Fruit fly (Drosophila melanogaster) ovary, adult (tissue): ENCODE results near the gene CG1789.

Experiments
- CG17801 ChIP-seq: fragments of 200-800 bp; optimal IDR thresholded peaks from 2 replicates; lab custom pipeline; 2019; ENCODE audit warnings: missing biosample characterization, mild to moderate bottlenecking, missing genetic modification characterization, moderate library complexity; ENCODE audit not compliant: partially characterized antibody

The CG1789 gene

dm6 chrX:8762260-8762659, 41.9 kb downstream of the CG1789 start:
- no peak for TF ChIP-seq CG17801 (GFP tag; lab: Kevin White, UChicago)

DNA sequence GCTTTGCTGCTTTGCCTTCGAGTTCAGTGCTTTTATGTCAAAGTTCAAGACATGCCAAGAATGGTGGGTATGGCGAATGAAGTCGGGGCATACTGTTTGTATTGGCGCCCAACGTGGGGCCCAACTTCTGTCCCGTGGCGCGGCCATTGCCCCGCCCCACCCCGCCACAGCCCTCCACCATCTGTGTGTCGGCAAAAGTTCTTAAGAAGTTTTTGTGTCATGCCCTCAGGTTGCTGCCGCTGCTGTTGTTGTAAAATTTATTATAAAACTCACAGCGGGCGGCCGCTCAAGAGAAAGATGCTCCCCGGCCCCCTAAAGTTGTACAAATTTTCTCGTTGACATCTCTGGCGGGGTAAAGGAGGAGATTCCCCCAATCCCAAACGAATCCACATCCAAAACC, 45.0 kb downstream of the CG1789 start:
- no peak for TF ChIP-seq CG17801 (GFP tag; lab: Kevin White, UChicago)

- TF ChIP-seq CG17801 (GFP tag; lab: Kevin White, UChicago): no peak
Measured at dm6 chrX:8767304-8767703, 47.0 kb downstream of the CG1789 start.

DNA sequence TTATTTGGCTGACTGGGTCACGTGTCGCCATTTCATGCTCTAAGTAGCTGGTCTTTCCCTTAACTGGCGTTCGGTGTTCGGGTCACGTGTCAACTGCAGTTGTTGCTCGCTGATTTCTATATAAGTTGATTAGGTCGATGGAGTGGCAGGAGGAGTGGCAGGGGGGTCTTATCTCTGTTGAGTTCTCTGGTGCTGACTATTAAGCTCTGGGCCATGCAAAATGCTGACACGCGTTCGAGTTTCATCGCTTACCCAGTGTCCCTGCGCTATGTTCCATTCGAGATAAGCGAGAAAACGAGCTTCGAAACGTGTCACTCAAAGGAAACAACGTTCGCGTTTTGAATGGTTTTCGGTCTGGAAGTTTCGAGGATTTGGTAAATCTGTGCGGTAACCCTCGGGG, 48.8 kb downstream of the CG1789 start:
- TF ChIP-seq CG17801 (GFP tag; lab: Kevin White, UChicago): no peak

- TF ChIP-seq CG17801 (GFP tag; lab: Kevin White, UChicago): no peak
Measured at dm6 chrX:8770768-8771167, 50.4 kb downstream of the CG1789 start.
